Worm (Caenorhabditis elegans) whole organism, young adult: ENCODE measurements around the gene F17C11.26.

Experiments
- C06A6.2 ChIP-seq: fragments of 200-800 bp; sonication (Bioruptor generic); conservative IDR thresholded peaks from 2 replicates; pipeline ENCODE4 v1.3.6; 2022; ENCODE audit warnings: missing genetic modification characterization, missing compliant biosample characterization
- D2030.7 ChIP-seq: fragments of 200-800 bp; sonication (Bioruptor generic); IDR thresholded peaks from 2 replicates; pipeline ENCODE4 v1.3.6; 2022; ENCODE audit warnings: missing genetic modification reagents, missing genetic modification characterization, missing compliant biosample characterization
- F22D6.2 ChIP-seq: sonication (generic microtip); optimal IDR thresholded peaks from 2 replicates; lab custom pipeline; 2016; ENCODE audit warnings: mild to moderate bottlenecking, missing genetic modification characterization, missing compliant biosample characterization
- F39B2.1 ChIP-seq: fragments of 200-800 bp; sonication (Bioruptor generic); IDR thresholded peaks from 2 replicates; pipeline ENCODE4 v1.3.6; 2022; ENCODE audit warnings: missing genetic modification reagents, missing genetic modification characterization, missing compliant biosample characterization
- F57A8.1 ChIP-seq: fragments of 200-800 bp; sonication (Bioruptor generic); optimal IDR thresholded peaks from 2 replicates; lab custom pipeline; 2018; ENCODE audit warnings: mild to moderate bottlenecking, missing genetic modification characterization, moderate library complexity, missing compliant biosample characterization
- F57C9.4 ChIP-seq: sonication (generic microtip); optimal IDR thresholded peaks from 2 replicates; lab custom pipeline; 2017; ENCODE audit warnings: mild to moderate bottlenecking, missing genetic modification characterization, missing compliant biosample characterization
- K12H6.12 ChIP-seq: fragments of 200-800 bp; sonication (Bioruptor generic); optimal IDR thresholded peaks from 2 replicates; lab custom pipeline; 2018; ENCODE audit warnings: mild to moderate bottlenecking, missing genetic modification characterization, missing compliant biosample characterization
- Y79H2A.3 ChIP-seq: fragments of 200-800 bp; sonication (Bioruptor generic); conservative IDR thresholded peaks from 2 replicates; pipeline ENCODE4 v1.3.6; 2022; ENCODE audit warnings: missing genetic modification reagents, missing genetic modification characterization, missing compliant biosample characterization
- Y95B8A.8 ChIP-seq: fragments of 200-800 bp; sonication (Bioruptor generic); IDR thresholded peaks from 2 replicates; pipeline ENCODE4 v1.3.6; 2022; ENCODE audit warnings: missing genetic modification reagents, missing genetic modification characterization, missing compliant biosample characterization
- aptf-2 ChIP-seq: fragments of 200-800 bp; sonication (Bioruptor generic); conservative IDR thresholded peaks from 2 replicates; pipeline ENCODE4 v1.3.6; 2022; ENCODE audit warnings: missing genetic modification reagents, missing genetic modification characterization, missing compliant biosample characterization
- attf-3 ChIP-seq: fragments of 200-800 bp; sonication (Bioruptor generic); conservative IDR thresholded peaks from 2 replicates; pipeline ENCODE4 v1.3.6; 2022; ENCODE audit warnings: missing genetic modification reagents, missing genetic modification characterization, missing compliant biosample characterization
- bed-2 ChIP-seq: fragments of 200-800 bp; sonication (Bioruptor generic); IDR thresholded peaks from 2 replicates; pipeline ENCODE4 v1.3.6; 2022; ENCODE audit warnings: missing genetic modification reagents, missing genetic modification characterization, missing compliant biosample characterization
- ceh-100 ChIP-seq: fragments of 200-800 bp; sonication (Bioruptor generic); IDR thresholded peaks from 2 replicates; pipeline ENCODE4 v1.3.6; 2022; ENCODE audit warnings: missing genetic modification reagents, missing genetic modification characterization, missing compliant biosample characterization
- ceh-40 ChIP-seq: fragments of 200-800 bp; sonication (Bioruptor generic); IDR thresholded peaks from 2 replicates; pipeline ENCODE4 v1.3.6; 2022; ENCODE audit warnings: missing genetic modification characterization, missing compliant biosample characterization
- ceh-58 ChIP-seq: fragments of 200-800 bp; sonication (Bioruptor generic); IDR thresholded peaks from 2 replicates; pipeline ENCODE4 v1.3.6; 2022; ENCODE audit warnings: missing genetic modification characterization, missing compliant biosample characterization
- ceh-79 ChIP-seq: sonication (generic microtip); optimal IDR thresholded peaks from 2 replicates; lab custom pipeline; 2017; ENCODE audit warnings: mild to moderate bottlenecking, missing genetic modification characterization, missing compliant biosample characterization
- dpff-1 ChIP-seq: sonication (generic microtip); optimal IDR thresholded peaks from 2 replicates; lab custom pipeline; 2017; ENCODE audit warnings: mild to moderate bottlenecking, missing genetic modification characterization, missing compliant biosample characterization
- dpl-1 ChIP-seq: fragments of 150-350 bp; optimal IDR thresholded peaks from 2 replicates; lab custom pipeline; 2014; ENCODE audit warnings: missing biosample characterization, missing genetic modification reagents, missing genetic modification characterization
- efl-1 ChIP-seq: fragments of 150-350 bp; optimal IDR thresholded peaks from 2 replicates; lab custom pipeline; 2014; ENCODE audit warnings: missing biosample characterization, missing genetic modification reagents, missing genetic modification characterization
- egl-18 ChIP-seq: fragments of 200-800 bp; sonication (Bioruptor generic); IDR thresholded peaks from 2 replicates; pipeline ENCODE4 v1.3.6; 2022; ENCODE audit warnings: missing genetic modification reagents, missing genetic modification characterization, missing compliant biosample characterization
- egrh-3 ChIP-seq: fragments of 200-800 bp; sonication (Bioruptor generic); IDR thresholded peaks from 2 replicates; pipeline ENCODE4 v1.3.6; 2022; ENCODE audit warnings: missing genetic modification reagents, missing genetic modification characterization, missing compliant biosample characterization
- fkh-3 ChIP-seq: sonication (generic microtip); optimal IDR thresholded peaks from 2 replicates; lab custom pipeline; 2016; ENCODE audit warnings: mild to moderate bottlenecking, missing genetic modification characterization, missing compliant biosample characterization
- gei-17 ChIP-seq: fragments of 200-800 bp; sonication (Bioruptor generic); optimal IDR thresholded peaks from 2 replicates; lab custom pipeline; 2018; ENCODE audit warnings: mild to moderate bottlenecking, missing genetic modification characterization, missing compliant biosample characterization
- hlh-12 ChIP-seq: sonication (generic microtip); optimal IDR thresholded peaks from 2 replicates; lab custom pipeline; 2016; ENCODE audit warnings: missing genetic modification characterization, missing compliant biosample characterization
- hmg-1.2 ChIP-seq: fragments of 200-800 bp; sonication (Bioruptor generic); IDR thresholded peaks from 2 replicates; pipeline ENCODE4 v1.3.6; 2022; ENCODE audit warnings: missing genetic modification reagents, missing genetic modification characterization, missing compliant biosample characterization
- hmg-20 ChIP-seq: fragments of 200-800 bp; sonication (Bioruptor generic); IDR thresholded peaks from 2 replicates; pipeline ENCODE4 v1.3.6; 2022; ENCODE audit warnings: missing genetic modification reagents, missing genetic modification characterization, missing compliant biosample characterization
- hrde-1 ChIP-seq: sonication (generic microtip); optimal IDR thresholded peaks from 2 replicates; lab custom pipeline; 2016; ENCODE audit warnings: missing genetic modification characterization, mild to moderate bottlenecking, missing compliant biosample characterization, moderate library complexity, missing genotype, missing genetic modification reagents, borderline replicate concordance
- let-607 ChIP-seq, 2 experiments: fragments of 200-800 bp in 1 of 2; sonication (Bioruptor generic) in 1 of 2; sonication (generic microtip) in 1 of 2; optimal IDR thresholded peaks; 2 replicates each; lab custom pipeline; 2016 to 2018; ENCODE audit warnings: mild to moderate bottlenecking in 2 of 2, missing compliant biosample characterization in 2 of 2, missing genetic modification characterization in 2 of 2, moderate library complexity in 2 of 2, missing genotype in 1 of 2
- lin-40 ChIP-seq: sonication (generic microtip); optimal IDR thresholded peaks from 2 replicates; lab custom pipeline; 2016; ENCODE audit warnings: missing genetic modification characterization, mild to moderate bottlenecking, missing compliant biosample characterization, missing genotype, missing genetic modification reagents
- lin-54 ChIP-seq: fragments of 200-800 bp; sonication (Bioruptor generic); optimal IDR thresholded peaks from 2 replicates; lab custom pipeline; 2018; ENCODE audit warnings: mild to moderate bottlenecking, missing genetic modification characterization, missing compliant biosample characterization
- lsl-1 ChIP-seq: fragments of 200-800 bp; sonication (Bioruptor generic); optimal IDR thresholded peaks from 2 replicates; lab custom pipeline; 2018; ENCODE audit warnings: mild to moderate bottlenecking, missing genetic modification characterization, moderate library complexity, missing compliant biosample characterization
- lsy-27 ChIP-seq: sonication (generic microtip); optimal IDR thresholded peaks from 2 replicates; lab custom pipeline; 2017; ENCODE audit warnings: missing genetic modification characterization, mild to moderate bottlenecking, missing compliant biosample characterization, antibody characterized with exemption, missing genotype, borderline replicate concordance; ENCODE audit not compliant: insufficient read depth
- madf-10 ChIP-seq: sonication (generic microtip); optimal IDR thresholded peaks from 2 replicates; lab custom pipeline; 2016; ENCODE audit warnings: mild to moderate bottlenecking, missing genetic modification characterization, missing compliant biosample characterization
- madf-6 ChIP-seq: fragments of 200-800 bp; sonication (Bioruptor generic); IDR thresholded peaks from 2 replicates; pipeline ENCODE4 v1.3.6; 2022; ENCODE audit warnings: missing genetic modification reagents, missing genetic modification characterization, missing compliant biosample characterization
- madf-8 ChIP-seq: fragments of 200-800 bp; sonication (Bioruptor generic); conservative IDR thresholded peaks from 2 replicates; pipeline ENCODE4 v1.3.6; 2022; ENCODE audit warnings: missing genetic modification reagents, missing genetic modification characterization, missing compliant biosample characterization
- mel-28 ChIP-seq: sonication (generic microtip); optimal IDR thresholded peaks from 2 replicates; lab custom pipeline; 2016; ENCODE audit warnings: borderline replicate concordance, mild to moderate bottlenecking, missing genetic modification characterization, missing compliant biosample characterization
- nfya-1 ChIP-seq: sonication (generic microtip); optimal IDR thresholded peaks from 2 replicates; lab custom pipeline; 2017; ENCODE audit warnings: antibody characterized with exemption, missing compliant biosample characterization, missing genetic modification characterization, borderline replicate concordance; ENCODE audit not compliant: insufficient read depth
- nfya-2 ChIP-seq: fragments of 200-800 bp; sonication (Bioruptor generic); IDR thresholded peaks from 2 replicates; pipeline ENCODE4 v1.3.6; 2022; ENCODE audit warnings: missing genetic modification reagents, missing genetic modification characterization, missing compliant biosample characterization
- nfyb-1 ChIP-seq: fragments of 200-800 bp; sonication (Bioruptor generic); IDR thresholded peaks from 2 replicates; pipeline ENCODE4 v1.3.6; 2022; ENCODE audit warnings: missing genetic modification reagents, missing genetic modification characterization, missing compliant biosample characterization
- nhr-27 ChIP-seq: fragments of 200-800 bp; sonication (Bioruptor generic); optimal IDR thresholded peaks from 2 replicates; lab custom pipeline; 2018; ENCODE audit warnings: mild to moderate bottlenecking, missing genetic modification characterization, moderate library complexity, missing compliant biosample characterization
- nhr-80 ChIP-seq: sonication (generic microtip); optimal IDR thresholded peaks from 2 replicates; lab custom pipeline; 2016; ENCODE audit warnings: missing genetic modification characterization, missing compliant biosample characterization
- nhr-90 ChIP-seq: sonication (generic microtip); optimal IDR thresholded peaks from 2 replicates; lab custom pipeline; 2016; ENCODE audit warnings: missing genotype, mild to moderate bottlenecking, missing genetic modification characterization, missing compliant biosample characterization
- sptf-2 ChIP-seq: fragments of 200-800 bp; sonication (Bioruptor generic); optimal IDR thresholded peaks from 2 replicates; lab custom pipeline; 2018; ENCODE audit warnings: mild to moderate bottlenecking, missing genetic modification characterization, missing compliant biosample characterization
- tbp1 ChIP-seq: fragments of 200-800 bp; sonication (Bioruptor generic); optimal IDR thresholded peaks from 2 replicates; lab custom pipeline; 2018; ENCODE audit warnings: mild to moderate bottlenecking, missing genetic modification characterization, missing compliant biosample characterization
- tbx-9 ChIP-seq: sonication (generic microtip); optimal IDR thresholded peaks from 2 replicates; lab custom pipeline; 2016; ENCODE audit warnings: borderline replicate concordance, missing genetic modification characterization, inconsistent platforms, missing compliant biosample characterization
- unc-130 ChIP-seq: sonication (generic microtip); optimal IDR thresholded peaks from 2 replicates; lab custom pipeline; 2016; ENCODE audit warnings: missing genetic modification reagents, missing genetic modification characterization, missing compliant biosample characterization
- xnd-1 ChIP-seq: sonication (generic microtip); optimal IDR thresholded peaks from 2 replicates; lab custom pipeline; 2016; ENCODE audit warnings: missing genotype, missing genetic modification reagents, missing genetic modification characterization, missing compliant biosample characterization
- ztf-25 ChIP-seq: fragments of 200-800 bp; sonication (Bioruptor generic); IDR thresholded peaks from 2 replicates; pipeline ENCODE4 v1.3.6; 2022; ENCODE audit warnings: missing genetic modification reagents, missing genetic modification characterization, missing compliant biosample characterization
- ztf-28 ChIP-seq: fragments of 200-800 bp; sonication (Bioruptor generic); IDR thresholded peaks from 2 replicates; pipeline ENCODE4 v1.3.6; 2022; ENCODE audit warnings: missing genetic modification reagents, missing genetic modification characterization, missing compliant biosample characterization

The F17C11.26 gene

DNA sequence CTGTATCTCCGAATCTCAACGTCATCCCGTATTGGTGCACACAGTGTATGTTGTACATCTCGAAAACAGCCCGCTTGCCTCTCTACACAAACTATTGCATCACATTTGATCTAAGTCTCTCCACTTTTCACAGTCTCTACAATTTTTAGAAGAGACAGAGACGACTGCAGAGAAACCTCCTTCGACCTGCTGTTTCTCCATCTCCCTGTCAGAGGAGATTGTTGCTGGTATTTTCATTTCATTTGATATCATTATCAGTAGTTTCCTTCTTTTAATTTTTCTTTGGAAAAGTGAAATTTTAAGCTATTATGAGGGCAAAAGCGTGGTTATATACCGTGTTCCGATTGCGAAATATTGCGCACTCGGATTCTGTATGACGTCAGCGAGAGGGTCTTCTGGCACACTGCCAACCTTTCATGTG is 669 bp upstream of the F17C11.26 start (continued):
- TF ChIP-seq madf-8 (no peak), ztf-28 (no peak), nhr-27 (no peak), dpl-1 (no peak), nfya-1 (no peak), nfyb-1 (GFP tag; lab: Robert Waterston, UW) (peak; percentile 68; the same call in 1 of the 2 replicates), ceh-40 (GFP tag; lab: Robert Waterston, UW) (no peak), nhr-90 (peak; percentile 57), egrh-3 (GFP tag; lab: Robert Waterston, UW) (no peak), dpff-1 (no peak), F57C9.4 (no peak), Y79H2A.3 (no peak), nhr-80 (peak; percentile 96), aptf-2 (GFP tag; lab: Robert Waterston, UW) (no peak), efl-1 (GFP tag; lab: Kevin White, UChicago) (no peak), bed-2 (GFP tag; lab: Robert Waterston, UW) (no peak), tbp1 (GFP tag; lab: Kevin White, UChicago) (peak; percentile 4), madf-10 (tag; lab: Kevin White, UChicago) (peak; percentile 62), C06A6.2 (GFP tag; lab: Robert Waterston, UW) (no peak), madf-6 (GFP tag; lab: Robert Waterston, UW) (no peak), xnd-1 (no peak), ceh-79 (tag; lab: Kevin White, UChicago) (no peak), F57A8.1 (GFP tag; lab: Kevin White, UChicago) (no peak), hlh-12 (tag; lab: Kevin White, UChicago) (no peak), ztf-25 (GFP tag; lab: Robert Waterston, UW) (no peak), F39B2.1 (GFP tag; lab: Robert Waterston, UW) (no peak), lin-40 (tag; lab: Kevin White, UChicago) (peak; percentile 55), ceh-100 (GFP tag; lab: Robert Waterston, UW) (no peak), nfya-2 (GFP tag; lab: Robert Waterston, UW) (no peak), lin-54 (GFP tag; lab: Kevin White, UChicago) (no peak), mel-28 (tag; lab: Kevin White, UChicago) (no peak), egl-18 (no peak), lsy-27 (tag; lab: Kevin White, UChicago) (no peak), hmg-1.2 (GFP tag; lab: Robert Waterston, UW) (peak; percentile 79), ceh-58 (GFP tag; lab: Robert Waterston, UW) (no peak), Y95B8A.8 (GFP tag; lab: Robert Waterston, UW) (no peak), unc-130 (GFP tag; lab: Kevin White, UChicago) (no peak), hrde-1 (tag; lab: Kevin White, UChicago) (no peak), lsl-1 (no peak), gei-17 (GFP tag; lab: Kevin White, UChicago) (peak; percentile 29), fkh-3 (tag; lab: Kevin White, UChicago) (no peak), F22D6.2 (tag; lab: Kevin White, UChicago) (no peak), D2030.7 (GFP tag; lab: Robert Waterston, UW) (no peak), tbx-9 (tag; lab: Kevin White, UChicago) (no peak), sptf-2 (GFP tag; lab: Kevin White, UChicago) (no peak), let-607 (tag; optimal IDR thresholded peaks at IDR 0.05; lab: Kevin White, UChicago) (peak in 1 of 2 experiments; percentile 53), hmg-20 (GFP tag; lab: Robert Waterston, UW) (no peak), K12H6.12 (peak; percentile 42), attf-3 (no peak)
